Fruit fly (Drosophila melanogaster) whole organism, embryonic: Measurements from ENCODE around the gene sage.

Source experiments
- ATbp ChIP-seq: fragments of 200-800 bp; sonication (Bioruptor generic); optimal IDR thresholded peaks from 2 replicates; lab custom pipeline; 2017; ENCODE audit warnings: missing biosample characterization, mild to moderate bottlenecking, missing genetic modification characterization, missing genetic modification reagents
- B-H2 ChIP-seq: fragments of 200-800 bp; sonication (Bioruptor generic); optimal IDR thresholded peaks from 2 replicates; lab custom pipeline; 2018; ENCODE audit warnings: missing biosample characterization, mild to moderate bottlenecking, missing genetic modification characterization
- CG11093 ChIP-seq: fragments of 200-800 bp; sonication (Bioruptor generic); IDR thresholded peaks from 3 replicates; pipeline ENCODE4 v1.3.6; 2022; ENCODE audit warnings: missing biosample characterization, missing genetic modification characterization
- CG12104 ChIP-seq: fragments of 200-800 bp; sonication (Bioruptor generic); optimal IDR thresholded peaks from 3 replicates; lab custom pipeline; 2016; ENCODE audit warnings: missing biosample characterization, missing genetic modification characterization
- CG12391 ChIP-seq: fragments of 200-800 bp; sonication (Bioruptor generic); optimal IDR thresholded peaks from 3 replicates; lab custom pipeline; 2018; ENCODE audit warnings: missing biosample characterization, mild to moderate bottlenecking, missing genetic modification characterization, moderate library complexity
- CG13624 ChIP-seq: fragments of 200-800 bp; sonication (Bioruptor generic); optimal IDR thresholded peaks from 2 replicates; lab custom pipeline; 2016; ENCODE audit warnings: missing biosample characterization, missing genetic modification characterization
- CG17186 ChIP-seq: fragments of 200-800 bp; sonication (Bioruptor generic); optimal IDR thresholded peaks from 3 replicates; lab custom pipeline; 2017; ENCODE audit warnings: missing biosample characterization, missing genetic modification reagents, missing genetic modification characterization
- CG2875 ChIP-seq: fragments of 200-800 bp; sonication (Bioruptor generic); optimal IDR thresholded peaks from 2 replicates; lab custom pipeline; 2017; ENCODE audit warnings: missing biosample characterization, mild to moderate bottlenecking, missing genetic modification characterization, missing genetic modification reagents
- CG34422 ChIP-seq: fragments of 200-800 bp; sonication (Bioruptor generic); IDR thresholded peaks from 3 replicates; pipeline ENCODE4 v1.3.6; 2022; ENCODE audit warnings: missing biosample characterization, missing genetic modification characterization
- CG3838 ChIP-seq: fragments of 200-800 bp; sonication (Bioruptor generic); optimal IDR thresholded peaks from 3 replicates; lab custom pipeline; 2016; ENCODE audit warnings: missing biosample characterization, missing genetic modification characterization
- CG42726 ChIP-seq: fragments of 200-800 bp; sonication (Bioruptor generic); IDR thresholded peaks from 2 replicates; pipeline ENCODE4 v1.3.6; 2022; ENCODE audit warnings: missing biosample characterization, missing genetic modification characterization; ENCODE audit not compliant: partially characterized antibody
- CG4328 ChIP-seq: fragments of 200-800 bp; sonication (Bioruptor generic); optimal IDR thresholded peaks from 3 replicates; lab custom pipeline; 2017; ENCODE audit warnings: missing biosample characterization, missing genetic modification reagents, missing genetic modification characterization
- CG43689 ChIP-seq: fragments of 200-800 bp; sonication (Bioruptor generic); IDR thresholded peaks from 2 replicates; pipeline ENCODE4 v1.3.6; 2022; ENCODE audit warnings: missing biosample characterization, missing genetic modification characterization
- CG6654 ChIP-seq: fragments of 200-800 bp; sonication (Bioruptor generic); optimal IDR thresholded peaks from 2 replicates; lab custom pipeline; 2017; ENCODE audit warnings: missing biosample characterization, mild to moderate bottlenecking, missing genetic modification characterization
- CG6791 ChIP-seq: fragments of 200-800 bp; sonication (Bioruptor generic); IDR thresholded peaks from 3 replicates; pipeline ENCODE4 v1.3.6; 2022; ENCODE audit warnings: missing biosample characterization, missing genetic modification characterization; ENCODE audit not compliant: partially characterized antibody
- CG8281 ChIP-seq: fragments of 200-800 bp; sonication (Bioruptor generic); optimal IDR thresholded peaks from 2 replicates; lab custom pipeline; 2018; ENCODE audit warnings: missing biosample characterization, mild to moderate bottlenecking, missing genetic modification characterization, moderate library complexity
- CG8359 ChIP-seq: fragments of 200-800 bp; sonication (Bioruptor generic); optimal IDR thresholded peaks from 2 replicates; lab custom pipeline; 2017; ENCODE audit warnings: missing biosample characterization, mild to moderate bottlenecking, missing genetic modification characterization, borderline replicate concordance
- CG8478 ChIP-seq: fragments of >200 bp; optimal IDR thresholded peaks from 2 replicates; lab custom pipeline; 2018
- Dbx ChIP-seq: fragments of 200-800 bp; sonication (Bioruptor generic); IDR thresholded peaks from 3 replicates; pipeline ENCODE4 v1.3.6; 2022; ENCODE audit warnings: missing biosample characterization, missing genetic modification characterization
- Dref ChIP-seq: fragments of 200-800 bp; sonication (Bioruptor generic); IDR thresholded peaks from 2 replicates; pipeline ENCODE4 v1.3.6; 2022; ENCODE audit warnings: missing biosample characterization, missing genetic modification characterization
- Gug ChIP-seq: fragments of 200-800 bp; sonication (Bioruptor generic); IDR thresholded peaks from 4 replicates; pipeline ENCODE4 v1.3.6; 2022; ENCODE audit warnings: missing biosample characterization, missing genetic modification characterization
- HLHmδ ChIP-seq: fragments of 200-800 bp; sonication (Bioruptor generic); optimal IDR thresholded peaks from 2 replicates; lab custom pipeline; 2018; ENCODE audit warnings: missing biosample characterization, mild to moderate bottlenecking, missing genetic modification characterization, moderate library complexity
- HmgD ChIP-seq: fragments of 200-800 bp; sonication (Bioruptor generic); optimal IDR thresholded peaks from 3 replicates; lab custom pipeline; 2016; ENCODE audit warnings: missing biosample characterization, missing genetic modification characterization
- HmgZ ChIP-seq: fragments of 200-800 bp; sonication (Bioruptor generic); optimal IDR thresholded peaks from 2 replicates; lab custom pipeline; 2018; ENCODE audit warnings: missing biosample characterization, mild to moderate bottlenecking, missing genetic modification characterization
- Lim3 ChIP-seq: fragments of 200-800 bp; sonication (Bioruptor generic); IDR thresholded peaks from 2 replicates; pipeline ENCODE4 v1.3.6; 2022; ENCODE audit warnings: missing biosample characterization, missing genetic modification characterization
- Lpt ChIP-seq: fragments of >200 bp; optimal IDR thresholded peaks from 2 replicates; lab custom pipeline; 2018; ENCODE audit warnings: missing biosample characterization, missing genetic modification characterization
- Mrtf ChIP-seq: fragments of 200-800 bp; sonication (Bioruptor generic); IDR thresholded peaks from 3 replicates; pipeline ENCODE4 v1.3.6; 2022; ENCODE audit warnings: missing biosample characterization, missing genetic modification characterization
- NC2α ChIP-seq: fragments of 200-800 bp; sonication (Bioruptor generic); optimal IDR thresholded peaks from 2 replicates; lab custom pipeline; 2016; ENCODE audit warnings: missing biosample characterization, missing genetic modification characterization
- Ravus ChIP-seq: fragments of 200-800 bp; sonication (Bioruptor generic); IDR thresholded peaks from 2 replicates; pipeline ENCODE4 v1.3.6; 2022; ENCODE audit warnings: missing biosample characterization, missing genetic modification characterization
- Tbp ChIP-seq: fragments of >200 bp; optimal IDR thresholded peaks from 2 replicates; lab custom pipeline; 2018; ENCODE audit warnings: missing biosample characterization, missing genetic modification characterization
- Xbp1 ChIP-seq: fragments of 200-800 bp; sonication (Bioruptor generic); optimal IDR thresholded peaks from 3 replicates; lab custom pipeline; 2016; ENCODE audit warnings: missing biosample characterization, mild to moderate bottlenecking, missing genetic modification characterization
- amos ChIP-seq: fragments of 200-800 bp; sonication (Bioruptor generic); IDR thresholded peaks from 2 replicates; pipeline ENCODE4 v1.3.6; 2022; ENCODE audit warnings: missing biosample characterization, missing genetic modification characterization; ENCODE audit not compliant: partially characterized antibody
- chm ChIP-seq: fragments of 200-800 bp; sonication (Bioruptor generic); IDR thresholded peaks from 2 replicates; pipeline ENCODE4 v1.3.6; 2022; ENCODE audit warnings: missing biosample characterization, missing genetic modification characterization
- croc ChIP-seq: fragments of 200-800 bp; sonication (Bioruptor generic); conservative IDR thresholded peaks from 3 replicates; pipeline ENCODE4 v1.3.6; 2022; ENCODE audit warnings: missing biosample characterization, missing genetic modification characterization
- crol ChIP-seq: fragments of 200-800 bp; sonication (Bioruptor generic); IDR thresholded peaks from 2 replicates; pipeline ENCODE4 v1.3.6; 2022; ENCODE audit warnings: missing biosample characterization, missing genetic modification characterization
- crp ChIP-seq, 2 experiments: fragments of 200-800 bp; sonication (Bioruptor generic); optimal IDR thresholded peaks; 2 replicates in 1 of 2; 3 replicates in 1 of 2; lab custom pipeline; 2017; ENCODE audit warnings: missing biosample characterization in 2 of 2, missing genetic modification characterization in 2 of 2, mild to moderate bottlenecking in 1 of 2, moderate library complexity in 1 of 2
- danr ChIP-seq: fragments of 200-800 bp; sonication (Bioruptor generic); IDR thresholded peaks from 2 replicates; pipeline ENCODE4 v1.3.6; 2022; ENCODE audit warnings: missing biosample characterization, missing genetic modification characterization
- dmrt11E ChIP-seq: fragments of 200-800 bp; sonication (Bioruptor generic); optimal IDR thresholded peaks from 3 replicates; lab custom pipeline; 2018; ENCODE audit warnings: missing biosample characterization, mild to moderate bottlenecking, missing genetic modification characterization, moderate library complexity
- fd96Cb ChIP-seq: fragments of 200-800 bp; sonication (Bioruptor generic); optimal IDR thresholded peaks from 2 replicates; lab custom pipeline; 2018; ENCODE audit warnings: missing biosample characterization, mild to moderate bottlenecking, missing genetic modification characterization, moderate library complexity
- gem ChIP-seq: fragments of 200-800 bp; sonication (Bioruptor generic); optimal IDR thresholded peaks from 2 replicates; lab custom pipeline; 2019; ENCODE audit warnings: missing biosample characterization, mild to moderate bottlenecking, missing genetic modification characterization, moderate library complexity
- grau ChIP-seq: fragments of 200-800 bp; optimal IDR thresholded peaks from 3 replicates; lab custom pipeline; 2019; ENCODE audit warnings: missing biosample characterization, mild to moderate bottlenecking, missing genetic modification characterization, moderate library complexity
- hbn ChIP-seq: fragments of 200-800 bp; sonication (Bioruptor generic); IDR thresholded peaks from 2 replicates; pipeline ENCODE4 v1.3.6; 2022; ENCODE audit warnings: missing biosample characterization, missing genetic modification characterization; ENCODE audit not compliant: partially characterized antibody
- klu ChIP-seq: fragments of 200-800 bp; sonication (Bioruptor generic); IDR thresholded peaks from 2 replicates; pipeline ENCODE4 v1.3.6; 2022; ENCODE audit warnings: missing biosample characterization, missing genetic modification characterization
- lov ChIP-seq, 2 experiments: fragments of 200-800 bp in 1 of 2; fragments of >200 bp in 1 of 2; sonication (Bioruptor generic) in 1 of 2; IDR thresholded peaks in 1 of 2; optimal IDR thresholded peaks in 1 of 2; 2 replicates in 1 of 2; 3 replicates in 1 of 2; pipeline versions ENCODE4 v1.3.6 to Lab custom; 2017 to 2022; ENCODE audit warnings: missing biosample characterization in 1 of 2, missing genetic modification characterization in 1 of 2
- mirr ChIP-seq: fragments of 200-800 bp; sonication (Bioruptor generic); optimal IDR thresholded peaks from 3 replicates; lab custom pipeline; 2018; ENCODE audit warnings: missing biosample characterization, mild to moderate bottlenecking, missing genetic modification characterization
- odd ChIP-seq: fragments of 200-800 bp; sonication (Bioruptor generic); optimal IDR thresholded peaks from 2 replicates; lab custom pipeline; 2017; ENCODE audit warnings: missing biosample characterization, mild to moderate bottlenecking, missing genetic modification characterization
- peb ChIP-seq: fragments of 200-800 bp; sonication (Bioruptor generic); IDR thresholded peaks from 2 replicates; pipeline ENCODE4 v1.3.6; 2022; ENCODE audit warnings: missing biosample characterization, missing genetic modification characterization
- rib ChIP-seq: fragments of 200-800 bp; sonication (Bioruptor generic); IDR thresholded peaks from 2 replicates; pipeline ENCODE4 v1.3.6; 2022; ENCODE audit warnings: missing biosample characterization, missing genetic modification characterization
- sens-2 ChIP-seq: fragments of 200-800 bp; sonication (Bioruptor generic); IDR thresholded peaks from 2 replicates; pipeline ENCODE4 v1.3.6; 2022; ENCODE audit warnings: missing biosample characterization, missing genetic modification characterization
- tna ChIP-seq: fragments of 200-800 bp; sonication (Bioruptor generic); IDR thresholded peaks from 2 replicates; pipeline ENCODE4 v1.3.6; 2022; ENCODE audit warnings: missing biosample characterization, missing genetic modification characterization; ENCODE audit not compliant: partially characterized antibody
- trh ChIP-seq: fragments of 200-800 bp; sonication (Bioruptor generic); optimal IDR thresholded peaks from 2 replicates; lab custom pipeline; 2016; ENCODE audit warnings: missing biosample characterization, missing genetic modification characterization

sage gene

dm6 chr3R:9239941-9240400, 24.0 kb downstream of the sage start (continued):
- TF ChIP-seq gem (tag; lab: Kevin White, UChicago), result no peak
- peak; percentile 26 for TF ChIP-seq grau (tag; lab: Kevin White, UChicago)
- TF ChIP-seq CG8281 (tag; lab: Kevin White, UChicago), result no peak
- TF ChIP-seq CG43689 (GFP tag; lab: Robert Waterston, UW), result no peak
- no peak for TF ChIP-seq Xbp1 (GFP tag; lab: Kevin White, UChicago)
- TF ChIP-seq chm (GFP tag; lab: Robert Waterston, UW), result no peak
- no peak for TF ChIP-seq rib (GFP tag; lab: Robert Waterston, UW)
- no peak for TF ChIP-seq ATbp
- no peak for TF ChIP-seq lov (optimal IDR thresholded peaks at IDR 0.05; lab: Kevin White, UChicago)
- no peak for TF ChIP-seq lov (GFP tag; IDR thresholded peaks at IDR 0.05; lab: Robert Waterston, UW)
- no peak for TF ChIP-seq CG12104
- TF ChIP-seq mirr, result no peak
- no peak for TF ChIP-seq peb (GFP tag; lab: Robert Waterston, UW)
- TF ChIP-seq Gug (GFP tag; lab: Robert Waterston, UW), result no peak
- TF ChIP-seq Dref (GFP tag; lab: Robert Waterston, UW), result peak; percentile 82
- TF ChIP-seq CG3838 (GFP tag; lab: Kevin White, UChicago), result no peak
- TF ChIP-seq sens-2 (GFP tag; lab: Robert Waterston, UW), result no peak
- TF ChIP-seq Tbp (GFP tag; lab: Kevin White, UChicago), result no peak
- TF ChIP-seq HmgD (GFP tag; lab: Kevin White, UChicago), result no peak
- TF ChIP-seq Dbx (GFP tag; lab: Robert Waterston, UW), result no peak
- peak; percentile 80 for TF ChIP-seq hbn (GFP tag; lab: Robert Waterston, UW)
- TF ChIP-seq croc (GFP tag; lab: Robert Waterston, UW), result no peak
- TF ChIP-seq Lim3 (GFP tag; lab: Robert Waterston, UW), result no peak
- TF ChIP-seq CG2875 (GFP tag; lab: Kevin White, UChicago), result no peak
- TF ChIP-seq CG17186 (GFP tag; lab: Kevin White, UChicago), result peak; percentile 89
- TF ChIP-seq CG6654 (GFP tag; lab: Kevin White, UChicago), result no peak
- no peak for TF ChIP-seq CG4328 (GFP tag; lab: Kevin White, UChicago)
- TF ChIP-seq tna (GFP tag; lab: Robert Waterston, UW), result peak; percentile 76
- peak; percentile 77 for TF ChIP-seq CG42726
- peak; percentile 43 for TF ChIP-seq HmgZ (tag; lab: Kevin White, UChicago)
- no peak for TF ChIP-seq B-H2 (GFP tag; lab: Kevin White, UChicago)
- TF ChIP-seq danr (GFP tag; lab: Robert Waterston, UW), result no peak
- no peak for TF ChIP-seq HLHmδ (GFP tag; lab: Kevin White, UChicago)
- no peak for TF ChIP-seq Mrtf (GFP tag; lab: Robert Waterston, UW)
- TF ChIP-seq klu, result no peak
- no peak for TF ChIP-seq fd96Cb
- TF ChIP-seq crp (GFP tag; optimal IDR thresholded peaks at IDR 0.05; lab: Kevin White, UChicago), result no peak
- TF ChIP-seq Ravus (GFP tag; lab: Robert Waterston, UW), result no peak
- peak; percentile 36; the same call in 1 of the 3 replicates for TF ChIP-seq CG34422 (GFP tag; lab: Robert Waterston, UW)
- no peak for TF ChIP-seq CG11093
- no peak for TF ChIP-seq dmrt11E (tag; lab: Kevin White, UChicago)
- no peak for TF ChIP-seq trh (GFP tag; lab: Kevin White, UChicago)
- TF ChIP-seq Lpt (GFP tag; lab: Kevin White, UChicago), result no peak
- TF ChIP-seq CG6791 (GFP tag; lab: Robert Waterston, UW), result peak; percentile 86
- TF ChIP-seq NC2α, result no peak
- TF ChIP-seq CG13624 (GFP tag; lab: Kevin White, UChicago), result peak; percentile 15
- no peak for TF ChIP-seq odd (GFP tag; lab: Kevin White, UChicago)
- TF ChIP-seq crol, result no peak
- TF ChIP-seq CG8478 (lab: Kevin White, UChicago), result no peak
- TF ChIP-seq CG12391, result peak; percentile 28
- TF ChIP-seq CG8359 (GFP tag; lab: Kevin White, UChicago), result no peak
- TF ChIP-seq amos (GFP tag; lab: Robert Waterston, UW), result peak; percentile 79
